Fruit fly (Drosophila melanogaster): ENCODE results near the gene CG12746.

CG12746 gene

dm6 chr3R:5591398-5591853 is 26.8 kb downstream of the CG12746 start, which contains the start of the genes noi and Vha26 (continued):
- TF ChIP-seq nerfin-1 (tag; optimal IDR thresholded peaks at IDR 0.05) = peak; percentile 15
- peak; percentile 29 for TF ChIP-seq CG18764 (GFP tag; optimal IDR thresholded peaks at IDR 0.05)
- TF ChIP-seq MBD-R2 (GFP tag; IDR thresholded peaks at IDR 0.05) = peak; percentile 61
- peak; percentile 60 for TF ChIP-seq CG9727 (GFP tag; optimal IDR thresholded peaks at IDR 0.05)
- TF ChIP-seq CG17359 (tag; optimal IDR thresholded peaks at IDR 0.05) = peak; percentile 25
- peak; percentile 39 for TF ChIP-seq pfk (GFP tag; optimal IDR thresholded peaks at IDR 0.05)
- TF ChIP-seq CG11504 (tag; optimal IDR thresholded peaks at IDR 0.05) = no peak
- no peak for TF ChIP-seq wek (GFP tag; optimal IDR thresholded peaks at IDR 0.05)
- TF ChIP-seq CG17829 (tag; optimal IDR thresholded peaks at IDR 0.05) = peak; percentile 73
- TF ChIP-seq CHES-1-like (GFP tag; optimal IDR thresholded peaks at IDR 0.05) = peak; percentile 3
- peak; percentile 23 for TF ChIP-seq CG30403 (GFP tag; optimal IDR thresholded peaks at IDR 0.05)
- TF ChIP-seq sens (GFP tag) = peak; percentile 91
- peak; percentile 74 for TF ChIP-seq knrl (GFP tag; IDR thresholded peaks at IDR 0.05; ENCODE audit: partially characterized antibody)
- TF ChIP-seq CG13424 (tag; optimal IDR thresholded peaks at IDR 0.05) = peak; percentile 63
- TF ChIP-seq Poxn (GFP tag; IDR thresholded peaks at IDR 0.05) = no peak
- TF ChIP-seq lab (GFP tag; optimal IDR thresholded peaks at IDR 0.05) = no peak
- no peak for TF ChIP-seq CG1233 (GFP tag; optimal IDR thresholded peaks at IDR 0.05)
- peak; percentile 90 for TF ChIP-seq pzg (GFP tag; optimal IDR thresholded peaks at IDR 0.05)
- peak; percentile 53 for TF ChIP-seq CG4617 (GFP tag; optimal IDR thresholded peaks at IDR 0.05; ENCODE audit: borderline replicate concordance)
- peak; percentile 29 for TF ChIP-seq Dip3 (GFP tag; optimal IDR thresholded peaks at IDR 0.05)
- peak; percentile 98 for TF ChIP-seq CG7357 (GFP tag; IDR thresholded peaks at IDR 0.05)
- peak; percentile 47 for TF ChIP-seq slbo (GFP tag; IDR thresholded peaks at IDR 0.05)
- no peak for TF ChIP-seq CG10274 (GFP tag; optimal IDR thresholded peaks at IDR 0.05)
- TF ChIP-seq Bdp1 (GFP tag; optimal IDR thresholded peaks at IDR 0.05) = peak; percentile 35
- no peak for TF ChIP-seq CG11093 (GFP tag; IDR thresholded peaks at IDR 0.05)
- TF ChIP-seq CG1024 (GFP tag; IDR thresholded peaks at IDR 0.05) = peak; percentile 74
- TF ChIP-seq CG7372 (GFP tag; IDR thresholded peaks at IDR 0.05) = peak; percentile 21; the same call in 1 of the 2 replicates
- TF ChIP-seq CG13624 (GFP tag; optimal IDR thresholded peaks at IDR 0.05) = peak; percentile 33

dm6 chr3R:5592009-5592572 is 27.4 kb downstream of the CG12746 start:
- TF ChIP-seq MESR4 (GFP tag; optimal IDR thresholded peaks at IDR 0.05) (peak; percentile 13), bbx (GFP tag; IDR thresholded peaks at IDR 0.05; ENCODE audit: partially characterized antibody) (0 out of 2 replicates have a peak, but pooled peaks have one; percentile 15), org-1 (GFP tag; optimal IDR thresholded peaks at IDR 0.05) (no peak), CG16779 (GFP tag; IDR thresholded peaks at IDR 0.05) (no peak), Deaf1 (tag; optimal IDR thresholded peaks at IDR 0.05) (peak; percentile 41), row (GFP tag; IDR thresholded peaks at IDR 0.05) (no peak), cad (GFP tag; optimal IDR thresholded peaks at IDR 0.05) (peak; percentile 39), HLHmδ (GFP tag; optimal IDR thresholded peaks at IDR 0.05) (no peak), phol (tag; optimal IDR thresholded peaks at IDR 0.05) (peak; percentile 28), CG3281 (GFP tag; optimal IDR thresholded peaks at IDR 0.05) (peak; percentile 3), Atf3 (GFP tag; optimal IDR thresholded peaks at IDR 0.05) (no peak), gce (GFP tag; IDR thresholded peaks at IDR 0.05) (no peak), sr (GFP tag; IDR thresholded peaks at IDR 0.05) (peak; percentile 67; the same call in 2 of the 3 replicates), HLH4C (GFP tag; IDR thresholded peaks at IDR 0.05; ENCODE audit: partially characterized antibody) (peak; percentile 45; the same call in 1 of the 3 replicates), CG32767 (GFP tag; IDR thresholded peaks at IDR 0.05) (no peak), CG8290 (GFP tag; optimal IDR thresholded peaks at IDR 0.05) (no peak), CG8290 (tag; optimal IDR thresholded peaks at IDR 0.05) (peak in 1 of 2 experiments; percentile 19), dan (GFP tag; IDR thresholded peaks at IDR 0.05) (no peak), Poxn (GFP tag; IDR thresholded peaks at IDR 0.05) (no peak), YL-1 (GFP tag; optimal IDR thresholded peaks at IDR 0.05) (peak; percentile 78), ftz-f1 (GFP tag; optimal IDR thresholded peaks at IDR 0.05) (peak; percentile 63), CG15479 (GFP tag; optimal IDR thresholded peaks at IDR 0.05) (no peak), CG10565 (GFP tag; optimal IDR thresholded peaks at IDR 0.05) (no peak), CG4617 (GFP tag; optimal IDR thresholded peaks at IDR 0.05; ENCODE audit: borderline replicate concordance) (peak; percentile 47), CG10321 (GFP tag; IDR thresholded peaks at IDR 0.05) (peak; percentile 96)

All from whole organism, embryonic.